Fruit fly (Drosophila melanogaster) whole organism, embryonic: Measurements from ENCODE around the gene 5-HT2B.

Experiments
- CG14860 ChIP-seq: fragments of 200-800 bp; sonication (Bioruptor generic); IDR thresholded peaks from 3 replicates; pipeline ENCODE4 v1.3.6; 2022; ENCODE audit warnings: missing biosample characterization, missing genetic modification characterization; ENCODE audit not compliant: partially characterized antibody
- CG1529 ChIP-seq: fragments of 200-800 bp; sonication (Bioruptor generic); optimal IDR thresholded peaks from 3 replicates; lab custom pipeline; 2018; ENCODE audit warnings: missing biosample characterization, missing genetic modification characterization
- CG15479 ChIP-seq: fragments of 200-800 bp; sonication (Bioruptor generic); optimal IDR thresholded peaks from 3 replicates; lab custom pipeline; 2019; ENCODE audit warnings: missing biosample characterization, mild to moderate bottlenecking, missing genetic modification characterization, moderate library complexity
- CG1603 ChIP-seq: fragments of 200-800 bp; sonication (Bioruptor generic); optimal IDR thresholded peaks from 2 replicates; lab custom pipeline; 2019; ENCODE audit warnings: missing biosample characterization, mild to moderate bottlenecking, missing genetic modification characterization, moderate library complexity
- CG1647 ChIP-seq: fragments of 200-800 bp; sonication (Bioruptor generic); optimal IDR thresholded peaks from 3 replicates; lab custom pipeline; 2016; ENCODE audit warnings: missing biosample characterization, missing genetic modification characterization
- CG31365 ChIP-seq: fragments of 200-800 bp; sonication (Bioruptor generic); optimal IDR thresholded peaks from 2 replicates; lab custom pipeline; 2018; ENCODE audit warnings: missing biosample characterization, mild to moderate bottlenecking, missing genetic modification characterization
- CG32767 ChIP-seq: fragments of 200-800 bp; sonication (Bioruptor generic); IDR thresholded peaks from 2 replicates; pipeline ENCODE4 v1.3.6; 2022; ENCODE audit warnings: missing biosample characterization, missing genetic modification characterization
- CG3407 ChIP-seq: fragments of 200-800 bp; sonication (Bioruptor generic); optimal IDR thresholded peaks from 2 replicates; lab custom pipeline; 2018; ENCODE audit warnings: missing biosample characterization, mild to moderate bottlenecking, missing genetic modification characterization
- CG4424 ChIP-seq: fragments of 200-800 bp; sonication (Bioruptor generic); optimal IDR thresholded peaks from 3 replicates; lab custom pipeline; 2016; ENCODE audit warnings: missing biosample characterization, missing genetic modification characterization
- CG7928 ChIP-seq: fragments of 200-800 bp; sonication (Bioruptor generic); optimal IDR thresholded peaks from 2 replicates; lab custom pipeline; 2017; ENCODE audit warnings: missing biosample characterization, mild to moderate bottlenecking, missing genetic modification characterization
- CG9215 ChIP-seq: fragments of 200-800 bp; sonication (Bioruptor generic); IDR thresholded peaks from 2 replicates; pipeline ENCODE4 v1.3.6; 2022; ENCODE audit warnings: missing biosample characterization, missing genetic modification characterization
- Dad ChIP-seq: fragments of 200-800 bp; sonication (Bioruptor generic); optimal IDR thresholded peaks from 3 replicates; lab custom pipeline; 2016; ENCODE audit warnings: missing biosample characterization, missing genetic modification characterization
- Dbx ChIP-seq: fragments of 200-800 bp; sonication (Bioruptor generic); IDR thresholded peaks from 3 replicates; pipeline ENCODE4 v1.3.6; 2022; ENCODE audit warnings: missing biosample characterization, missing genetic modification characterization
- Dref ChIP-seq: fragments of 200-800 bp; sonication (Bioruptor generic); IDR thresholded peaks from 2 replicates; pipeline ENCODE4 v1.3.6; 2022; ENCODE audit warnings: missing biosample characterization, missing genetic modification characterization
- E2f2 ChIP-seq: fragments of 200-800 bp; sonication (Bioruptor generic); IDR thresholded peaks from 2 replicates; pipeline ENCODE4 v1.3.6; 2022; ENCODE audit warnings: missing biosample characterization, missing genetic modification characterization
- GATAe ChIP-seq: fragments of 200-800 bp; sonication (Bioruptor generic); conservative IDR thresholded peaks from 2 replicates; pipeline ENCODE4 v1.3.6; 2022; ENCODE audit warnings: missing biosample characterization, missing genetic modification characterization
- H2.0 ChIP-seq: fragments of 200-800 bp; sonication (Bioruptor generic); IDR thresholded peaks from 2 replicates; pipeline ENCODE4 v1.3.6; 2022; ENCODE audit warnings: missing biosample characterization, missing genetic modification characterization
- HHEX ChIP-seq: fragments of 200-800 bp; sonication (Bioruptor generic); optimal IDR thresholded peaks from 3 replicates; lab custom pipeline; 2017; ENCODE audit warnings: missing biosample characterization, mild to moderate bottlenecking, missing genetic modification characterization, missing genetic modification reagents
- HmgD ChIP-seq: fragments of 200-800 bp; sonication (Bioruptor generic); optimal IDR thresholded peaks from 3 replicates; lab custom pipeline; 2016; ENCODE audit warnings: missing biosample characterization, missing genetic modification characterization
- Hmr ChIP-seq: fragments of 200-800 bp; sonication (Bioruptor generic); optimal IDR thresholded peaks from 3 replicates; lab custom pipeline; 2017; ENCODE audit warnings: mild to moderate bottlenecking, missing biosample characterization, missing genetic modification reagents, missing genetic modification characterization
- Hmx ChIP-seq: fragments of 200-800 bp; sonication (Bioruptor generic); optimal IDR thresholded peaks from 2 replicates; lab custom pipeline; 2016; ENCODE audit warnings: missing biosample characterization, missing genetic modification characterization
- Lim3 ChIP-seq: fragments of 200-800 bp; sonication (Bioruptor generic); IDR thresholded peaks from 2 replicates; pipeline ENCODE4 v1.3.6; 2022; ENCODE audit warnings: missing biosample characterization, missing genetic modification characterization
- Mes4 ChIP-seq: fragments of 200-800 bp; sonication (Bioruptor generic); optimal IDR thresholded peaks from 2 replicates; lab custom pipeline; 2016; ENCODE audit warnings: missing biosample characterization, missing genetic modification characterization
- Neu2 ChIP-seq: fragments of 200-800 bp; sonication (Bioruptor generic); optimal IDR thresholded peaks from 3 replicates; lab custom pipeline; 2016; ENCODE audit warnings: missing biosample characterization, missing genetic modification characterization, borderline replicate concordance
- Nf-YC ChIP-seq: fragments of 200-800 bp; optimal IDR thresholded peaks from 3 replicates; lab custom pipeline; 2019; ENCODE audit warnings: missing biosample characterization, mild to moderate bottlenecking, missing genetic modification characterization, moderate library complexity
- Optix ChIP-seq: fragments of 200-800 bp; sonication (Bioruptor generic); IDR thresholded peaks from 3 replicates; pipeline ENCODE4 v1.3.6; 2022; ENCODE audit warnings: missing biosample characterization, missing genetic modification characterization
- Stat92E ChIP-seq, 3 experiments: fragments of >200 bp in 2 of 3; fragments of 200-800 bp in 1 of 3; sonication (Bioruptor generic) in 1 of 3; optimal IDR thresholded peaks; 2 replicates each; lab custom pipeline; 2017 to 2019; ENCODE audit warnings: missing biosample characterization in 3 of 3, missing genetic modification characterization in 3 of 3, mild to moderate bottlenecking in 1 of 3, moderate library complexity in 1 of 3
- ac ChIP-seq: fragments of 200-800 bp; sonication (Bioruptor generic); optimal IDR thresholded peaks from 3 replicates; lab custom pipeline; 2017; ENCODE audit warnings: missing biosample characterization, mild to moderate bottlenecking, missing genetic modification characterization
- az2 ChIP-seq: fragments of 200-800 bp; sonication (Bioruptor generic); optimal IDR thresholded peaks from 3 replicates; lab custom pipeline; 2016; ENCODE audit warnings: missing biosample characterization, missing genetic modification characterization
- bcd ChIP-seq: fragments of 200-800 bp; sonication (Bioruptor generic); optimal IDR thresholded peaks from 2 replicates; lab custom pipeline; 2017; ENCODE audit warnings: missing biosample characterization, mild to moderate bottlenecking, missing genetic modification characterization
- crp ChIP-seq, 2 experiments: fragments of 200-800 bp; sonication (Bioruptor generic); optimal IDR thresholded peaks; 2 replicates in 1 of 2; 3 replicates in 1 of 2; lab custom pipeline; 2017; ENCODE audit warnings: missing biosample characterization in 2 of 2, missing genetic modification characterization in 2 of 2, mild to moderate bottlenecking in 1 of 2, moderate library complexity in 1 of 2
- ewg ChIP-seq: fragments of 200-800 bp; sonication (Bioruptor generic); optimal IDR thresholded peaks from 3 replicates; lab custom pipeline; 2017; ENCODE audit warnings: mild to moderate bottlenecking, missing biosample characterization, missing genetic modification reagents, missing genetic modification characterization
- fu2 ChIP-seq: fragments of 200-800 bp; sonication (Bioruptor generic); optimal IDR thresholded peaks from 2 replicates; lab custom pipeline; 2016; ENCODE audit warnings: missing biosample characterization, missing genetic modification characterization
- h ChIP-seq: fragments of >200 bp; optimal IDR thresholded peaks from 2 replicates; lab custom pipeline; 2017
- jigr1 ChIP-seq: fragments of 200-800 bp; sonication (Bioruptor generic); IDR thresholded peaks from 3 replicates; pipeline ENCODE4 v1.3.6; 2022; ENCODE audit warnings: missing biosample characterization, missing genetic modification characterization
- jumu ChIP-seq: fragments of 200-800 bp; sonication (Bioruptor generic); optimal IDR thresholded peaks from 3 replicates; lab custom pipeline; 2016; ENCODE audit warnings: missing biosample characterization, missing genetic modification characterization
- kay ChIP-seq: fragments of 200-800 bp; sonication (Bioruptor generic); optimal IDR thresholded peaks from 2 replicates; lab custom pipeline; 2016; ENCODE audit warnings: missing biosample characterization, missing genetic modification characterization
- lola ChIP-seq, 3 experiments: fragments of >200 bp in 2 of 3; fragments of 200-800 bp in 1 of 3; sonication (Bioruptor generic) in 1 of 3; optimal IDR thresholded peaks; 2 replicates each; lab custom pipeline; 2017 to 2019; ENCODE audit warnings: missing biosample characterization in 3 of 3, missing genetic modification characterization in 3 of 3, mild to moderate bottlenecking in 1 of 3, moderate library complexity in 1 of 3
- lov ChIP-seq, 2 experiments: fragments of 200-800 bp in 1 of 2; fragments of >200 bp in 1 of 2; sonication (Bioruptor generic) in 1 of 2; IDR thresholded peaks in 1 of 2; optimal IDR thresholded peaks in 1 of 2; 2 replicates in 1 of 2; 3 replicates in 1 of 2; pipeline versions ENCODE4 v1.3.6 to Lab custom; 2017 to 2022; ENCODE audit warnings: missing biosample characterization in 1 of 2, missing genetic modification characterization in 1 of 2
- nmo ChIP-seq: fragments of 200-800 bp; sonication (Bioruptor generic); optimal IDR thresholded peaks from 2 replicates; lab custom pipeline; 2018; ENCODE audit warnings: missing biosample characterization, mild to moderate bottlenecking, missing genetic modification characterization, moderate library complexity
- nom ChIP-seq: fragments of 200-800 bp; sonication (Bioruptor generic); optimal IDR thresholded peaks from 2 replicates; lab custom pipeline; 2017; ENCODE audit warnings: missing biosample characterization, missing genetic modification characterization, mild to moderate bottlenecking, moderate library complexity, missing genetic modification reagents
- pum ChIP-seq: fragments of 200-800 bp; sonication (Bioruptor generic); optimal IDR thresholded peaks from 2 replicates; lab custom pipeline; 2016; ENCODE audit warnings: missing biosample characterization, missing genetic modification characterization
- shn ChIP-seq: fragments of 200-800 bp; sonication (Bioruptor generic); optimal IDR thresholded peaks from 3 replicates; lab custom pipeline; 2016; ENCODE audit warnings: missing biosample characterization, missing genetic modification characterization
- sima ChIP-seq: fragments of 200-800 bp; sonication (Bioruptor generic); optimal IDR thresholded peaks from 2 replicates; lab custom pipeline; 2016; ENCODE audit warnings: missing biosample characterization, missing genetic modification characterization
- sob ChIP-seq: fragments of 200-800 bp; sonication (Bioruptor generic); IDR thresholded peaks from 2 replicates; pipeline ENCODE4 v1.3.6; 2022; ENCODE audit warnings: missing biosample characterization, missing genetic modification characterization
- tgo ChIP-seq: fragments of 200-800 bp; sonication (Bioruptor generic); IDR thresholded peaks from 3 replicates; pipeline ENCODE4 v1.3.6; 2022; ENCODE audit warnings: missing biosample characterization, missing genetic modification characterization
- vnd ChIP-seq: fragments of 200-800 bp; sonication (Bioruptor generic); IDR thresholded peaks from 3 replicates; pipeline ENCODE4 v1.3.6; 2022; ENCODE audit warnings: missing biosample characterization, missing genetic modification characterization; ENCODE audit not compliant: partially characterized antibody
- zfh2 ChIP-seq: fragments of 200-800 bp; sonication (Bioruptor generic); optimal IDR thresholded peaks from 2 replicates; lab custom pipeline; 2016; ENCODE audit warnings: missing biosample characterization, missing genetic modification characterization

5-HT2B gene

DNA sequence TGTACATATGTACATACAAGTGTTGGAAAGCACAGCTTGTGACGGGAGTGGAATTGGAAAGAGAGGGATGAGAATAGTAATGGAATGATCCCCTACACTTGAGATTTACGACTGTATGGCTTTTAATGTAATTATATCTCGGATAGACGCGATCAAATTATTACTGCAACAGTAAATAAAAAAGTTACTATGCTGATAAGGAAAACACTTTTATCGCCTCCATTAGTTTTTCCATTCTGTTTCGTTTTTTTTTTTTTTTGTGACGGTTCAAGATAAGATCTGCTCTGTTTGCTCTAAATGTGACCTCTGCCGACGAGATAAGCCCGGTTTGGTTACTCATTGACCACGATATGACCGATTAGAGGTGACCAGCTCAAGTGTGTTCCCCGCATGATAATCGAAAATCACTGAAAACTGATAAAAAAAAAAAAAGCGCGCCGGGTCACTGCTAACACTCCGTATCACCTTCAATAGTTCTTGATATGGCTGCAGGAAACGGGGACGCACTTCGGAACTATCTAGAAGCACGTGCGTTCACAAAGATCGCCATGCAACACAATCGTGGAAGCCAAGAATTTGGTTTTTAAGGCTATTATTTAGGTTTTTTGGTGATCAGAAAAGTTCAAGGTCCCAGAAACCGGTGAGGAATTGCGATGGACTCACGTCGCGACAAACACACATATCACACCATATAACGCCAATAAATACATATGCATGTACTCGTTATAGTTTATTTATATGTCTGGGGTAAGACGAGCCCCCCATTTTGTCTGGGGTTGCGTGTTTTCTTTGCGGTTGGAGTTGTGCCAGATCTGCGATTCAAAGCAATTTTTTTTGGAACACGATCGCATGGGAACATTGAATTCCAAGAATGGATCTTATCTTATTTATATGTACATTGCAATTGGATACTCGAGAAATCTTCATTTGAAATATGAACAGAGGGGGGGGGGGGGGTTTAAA, 92.8 kb downstream of the 5-HT2B start, which contains the start of gene p (continued):
- peak; percentile 37 for TF ChIP-seq Dad (GFP tag; lab: Kevin White, UChicago)
- peak; percentile 26 for TF ChIP-seq az2 (GFP tag; lab: Kevin White, UChicago)
- peak; percentile 32 for TF ChIP-seq bcd (GFP tag; lab: Kevin White, UChicago)
- peak; percentile 40 for TF ChIP-seq zfh2 (GFP tag; lab: Kevin White, UChicago)
- peak; percentile 54 for TF ChIP-seq HHEX (GFP tag; lab: Kevin White, UChicago)
- TF ChIP-seq CG9215, result no peak
- TF ChIP-seq HmgD (GFP tag; lab: Kevin White, UChicago), result no peak
- no peak for TF ChIP-seq Lim3
- no peak for TF ChIP-seq nom (GFP tag; lab: Kevin White, UChicago)
- no peak for TF ChIP-seq sob (GFP tag; lab: Robert Waterston, UW)
- TF ChIP-seq E2f2, result no peak
- TF ChIP-seq CG32767 (GFP tag; lab: Robert Waterston, UW), result no peak
- peak; percentile 7 for TF ChIP-seq CG3407 (GFP tag; lab: Kevin White, UChicago)
- peak; percentile 39 for TF ChIP-seq shn (GFP tag; lab: Kevin White, UChicago)
- peak; percentile 51 for TF ChIP-seq Hmr (GFP tag; lab: Kevin White, UChicago)
- peak; percentile 43 for TF ChIP-seq pum (GFP tag; lab: Kevin White, UChicago)
- TF ChIP-seq nmo (GFP tag; lab: Kevin White, UChicago), result peak; percentile 13
- peak; percentile 30 for TF ChIP-seq CG1647 (GFP tag; lab: Kevin White, UChicago)
- TF ChIP-seq CG7928, result no peak
- peak; percentile 34 for TF ChIP-seq CG4424 (GFP tag; lab: Kevin White, UChicago)
- no peak for TF ChIP-seq Stat92E (GFP tag; optimal IDR thresholded peaks at IDR 0.05; lab: Kevin White, UChicago)
- 0 out of 3 replicates have a peak, but pooled peaks have one; percentile 25 for TF ChIP-seq Dbx (GFP tag; lab: Robert Waterston, UW)
- TF ChIP-seq ewg (GFP tag; lab: Kevin White, UChicago), result no peak
- no peak for TF ChIP-seq CG31365 (tag; lab: Kevin White, UChicago)
- TF ChIP-seq GATAe, result peak; percentile 72; the same call in 1 of the 2 replicates
- TF ChIP-seq Dref, result no peak
- TF ChIP-seq jigr1 (GFP tag; lab: Robert Waterston, UW), result no peak
- peak; percentile 56 for TF ChIP-seq kay (GFP tag; lab: Kevin White, UChicago)
- no peak for TF ChIP-seq jumu (GFP tag; lab: Kevin White, UChicago)
- no peak for TF ChIP-seq h (lab: Kevin White, UChicago)
- no peak for TF ChIP-seq sima
- peak; percentile 45 for TF ChIP-seq fu2
- no peak for TF ChIP-seq ac (GFP tag; lab: Kevin White, UChicago)
- TF ChIP-seq CG14860, result no peak
- no peak for TF ChIP-seq H2.0 (GFP tag; lab: Robert Waterston, UW)
- TF ChIP-seq CG15479, result peak; percentile 68
- peak; percentile 18 for TF ChIP-seq CG1603
- TF ChIP-seq Neu2 (GFP tag; lab: Kevin White, UChicago), result peak; percentile 44
- TF ChIP-seq CG1529, result no peak
- TF ChIP-seq Nf-YC (tag; lab: Kevin White, UChicago), result no peak
- TF ChIP-seq Hmx (GFP tag; lab: Kevin White, UChicago), result no peak
- no peak for TF ChIP-seq vnd (GFP tag; lab: Robert Waterston, UW)
- TF ChIP-seq lov (optimal IDR thresholded peaks at IDR 0.05; lab: Kevin White, UChicago), result no peak
- TF ChIP-seq lov (GFP tag; IDR thresholded peaks at IDR 0.05; lab: Robert Waterston, UW), result no peak
- TF ChIP-seq tgo (GFP tag; lab: Robert Waterston, UW), result no peak
- no peak for TF ChIP-seq crp (GFP tag; optimal IDR thresholded peaks at IDR 0.05; lab: Kevin White, UChicago)
- no peak for TF ChIP-seq Mes4
- TF ChIP-seq Optix (GFP tag; lab: Robert Waterston, UW), result no peak
- TF ChIP-seq lola (GFP tag; optimal IDR thresholded peaks at IDR 0.05; lab: Kevin White, UChicago), result no peak
